Fruit fly (Drosophila melanogaster): ENCODE data around the gene MED27.

DNA sequence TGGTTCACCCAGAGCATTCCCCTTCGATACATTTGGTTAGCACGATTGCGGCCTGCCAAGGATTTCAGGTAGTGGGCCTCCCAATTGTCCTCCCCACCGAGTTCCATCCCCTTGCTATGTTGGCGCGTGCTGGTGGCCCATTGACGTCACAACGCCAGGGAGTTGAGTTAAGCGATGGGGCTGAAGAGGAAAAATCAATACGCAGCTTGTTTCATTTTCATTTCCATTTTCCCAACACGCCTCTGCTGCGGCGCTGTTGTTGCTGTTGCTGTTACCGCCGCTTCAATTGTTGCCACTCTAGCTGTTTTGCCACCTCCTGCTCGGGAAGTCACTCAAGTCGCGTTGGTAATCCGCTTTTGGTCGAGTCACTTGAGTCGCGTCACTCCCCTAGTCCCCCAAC, 36.1 kb downstream of the MED27 start:
- no peak for TF ChIP-seq Hr4 (GFP tag; optimal IDR thresholded peaks at IDR 0.05)
- no peak for TF ChIP-seq lz (GFP tag; optimal IDR thresholded peaks at IDR 0.05)
- no peak for TF ChIP-seq esn (GFP tag; optimal IDR thresholded peaks at IDR 0.05)
- TF ChIP-seq salr (GFP tag; optimal IDR thresholded peaks at IDR 0.05), result no peak
- no peak for TF ChIP-seq topi (GFP tag; optimal IDR thresholded peaks at IDR 0.05)
- TF ChIP-seq CG6808 (GFP tag; optimal IDR thresholded peaks at IDR 0.05), result no peak
- no peak for TF ChIP-seq CG34406 (GFP tag; optimal IDR thresholded peaks at IDR 0.05)
- TF ChIP-seq Ets96B (tag; optimal IDR thresholded peaks at IDR 0.05), result no peak
- no peak for TF ChIP-seq acj6 (GFP tag; optimal IDR thresholded peaks at IDR 0.05)
- TF ChIP-seq Hr38 (GFP tag; optimal IDR thresholded peaks at IDR 0.05), result no peak
- no peak for TF ChIP-seq Gug (GFP tag; IDR thresholded peaks at IDR 0.05)
- TF ChIP-seq CG11294 (GFP tag; IDR thresholded peaks at IDR 0.05), result no peak
- no peak for TF ChIP-seq pdm3 (GFP tag; optimal IDR thresholded peaks at IDR 0.05)
- TF ChIP-seq Blimp-1 (GFP tag; optimal IDR thresholded peaks at IDR 0.05), result no peak
